Worm (Caenorhabditis elegans) whole organism, mixed stage, embryonic: Measurements from ENCODE around the gene F19F10.1.

Experiments
- M03D4.4 ChIP-seq: sonication (generic microtip); optimal IDR thresholded peaks from 2 replicates; lab custom pipeline; 2017; ENCODE audit warnings: mild to moderate bottlenecking, missing genetic modification characterization, missing compliant biosample characterization
- blmp-1 ChIP-seq: fragments of 150-350 bp; optimal IDR thresholded peaks from 2 replicates; lab custom pipeline; 2014; ENCODE audit warnings: missing biosample characterization, missing genetic modification characterization
- ceh-39 ChIP-seq: fragments of 150-350 bp; optimal IDR thresholded peaks from 2 replicates; lab custom pipeline; 2014; ENCODE audit warnings: missing biosample characterization, missing genetic modification characterization
- ceh-43 ChIP-seq: fragments of 200-800 bp; sonication (Bioruptor generic); optimal IDR thresholded peaks from 2 replicates; lab custom pipeline; 2018; ENCODE audit warnings: mild to moderate bottlenecking, missing genetic modification characterization, moderate library complexity, missing compliant biosample characterization
- ces-1 ChIP-seq: fragments of 150-350 bp; optimal IDR thresholded peaks from 2 replicates; lab custom pipeline; 2014; ENCODE audit warnings: missing biosample characterization, missing genetic modification reagents, missing genetic modification characterization
- cnd-1 ChIP-seq: fragments of 200-800 bp; sonication (Bioruptor generic); optimal IDR thresholded peaks from 2 replicates; lab custom pipeline; 2018; ENCODE audit warnings: mild to moderate bottlenecking, missing genetic modification characterization, missing compliant biosample characterization
- drap-1 ChIP-seq: fragments of 200-800 bp; sonication (Bioruptor generic); optimal IDR thresholded peaks from 3 replicates; lab custom pipeline; 2018; ENCODE audit warnings: mild to moderate bottlenecking, missing genetic modification characterization, missing compliant biosample characterization
- elt-1 ChIP-seq: sonication (generic microtip); optimal IDR thresholded peaks from 2 replicates; lab custom pipeline; 2017; ENCODE audit warnings: missing genetic modification characterization, mild to moderate bottlenecking, missing compliant biosample characterization, antibody characterized with exemption, moderate library complexity, borderline replicate concordance; ENCODE audit not compliant: insufficient read depth
- elt-3 ChIP-seq: fragments of 150-350 bp; optimal IDR thresholded peaks from 2 replicates; lab custom pipeline; 2014; ENCODE audit warnings: missing biosample characterization, missing genetic modification characterization
- flh-1 ChIP-seq: fragments of 200-800 bp; sonication (Bioruptor generic); optimal IDR thresholded peaks from 2 replicates; lab custom pipeline; 2018; ENCODE audit warnings: mild to moderate bottlenecking, missing genetic modification characterization, moderate library complexity, missing compliant biosample characterization
- ham-2 ChIP-seq: fragments of 200-800 bp; sonication (Bioruptor generic); optimal IDR thresholded peaks from 2 replicates; lab custom pipeline; 2018; ENCODE audit warnings: mild to moderate bottlenecking, missing genetic modification characterization, missing compliant biosample characterization
- hlh-1 ChIP-seq: fragments of 150-350 bp; optimal IDR thresholded peaks from 2 replicates; lab custom pipeline; 2014; ENCODE audit warnings: missing biosample characterization, missing genetic modification reagents, missing genetic modification characterization
- lin-13 ChIP-seq: fragments of 150-350 bp; optimal IDR thresholded peaks from 2 replicates; lab custom pipeline; 2014; ENCODE audit warnings: missing biosample characterization, missing genetic modification characterization
- lsy-2 ChIP-seq: fragments of 150-350 bp; optimal IDR thresholded peaks from 2 replicates; lab custom pipeline; 2014; ENCODE audit warnings: missing biosample characterization, missing genetic modification characterization
- mab-5 ChIP-seq: fragments of 150-350 bp; optimal IDR thresholded peaks from 2 replicates; lab custom pipeline; 2014; ENCODE audit warnings: missing biosample characterization, missing genetic modification characterization
- mep-1 ChIP-seq: fragments of 150-350 bp; optimal IDR thresholded peaks from 2 replicates; lab custom pipeline; 2017; ENCODE audit warnings: missing biosample characterization, missing genetic modification reagents, missing genetic modification characterization, inconsistent platforms
- mls-2 ChIP-seq: sonication (generic microtip); optimal IDR thresholded peaks from 2 replicates; lab custom pipeline; 2016; ENCODE audit warnings: mild to moderate bottlenecking, missing genetic modification characterization, moderate library complexity, missing compliant biosample characterization
- nhr-2 ChIP-seq: fragments of 150-350 bp; optimal IDR thresholded peaks from 2 replicates; lab custom pipeline; 2014; ENCODE audit warnings: missing biosample characterization, missing genetic modification characterization
- nhr-237 ChIP-seq: fragments of 150-350 bp; optimal IDR thresholded peaks from 2 replicates; lab custom pipeline; 2014; ENCODE audit warnings: missing biosample characterization, missing genetic modification characterization
- nhr-28 ChIP-seq: fragments of 150-350 bp; optimal IDR thresholded peaks from 2 replicates; lab custom pipeline; 2014; ENCODE audit warnings: missing biosample characterization, missing genetic modification characterization
- nhr-76 ChIP-seq: sonication (generic microtip); optimal IDR thresholded peaks from 2 replicates; lab custom pipeline; 2017; ENCODE audit warnings: missing biosample characterization, missing genetic modification characterization
- pha-4 ChIP-seq: fragments of 150-350 bp; optimal IDR thresholded peaks from 2 replicates; lab custom pipeline; 2018; ENCODE audit warnings: missing biosample characterization, missing genetic modification reagents, missing genetic modification characterization
- sem-2 ChIP-seq: fragments of 200-800 bp; sonication (Bioruptor generic); optimal IDR thresholded peaks from 2 replicates; lab custom pipeline; 2018; ENCODE audit warnings: mild to moderate bottlenecking, missing genetic modification characterization, missing compliant biosample characterization
- sptf-1 ChIP-seq: sonication (generic microtip); optimal IDR thresholded peaks from 2 replicates; lab custom pipeline; 2017; ENCODE audit warnings: mild to moderate bottlenecking, missing genetic modification characterization, moderate library complexity, missing compliant biosample characterization
- tbx-8 ChIP-seq: fragments of 200-800 bp; sonication (Bioruptor generic); optimal IDR thresholded peaks from 2 replicates; lab custom pipeline; 2018; ENCODE audit warnings: mild to moderate bottlenecking, missing genetic modification characterization, moderate library complexity, missing compliant biosample characterization
- unc-120 ChIP-seq: sonication (generic microtip); optimal IDR thresholded peaks from 2 replicates; lab custom pipeline; 2017; ENCODE audit warnings: missing genetic modification characterization, missing compliant biosample characterization; ENCODE audit not compliant: poor library complexity, severe bottlenecking
- unc-39 ChIP-seq: fragments of 150-350 bp; optimal IDR thresholded peaks from 2 replicates; lab custom pipeline; 2014; ENCODE audit warnings: missing biosample characterization, missing genetic modification characterization
- unc-62 ChIP-seq: fragments of 150-350 bp; optimal IDR thresholded peaks from 2 replicates; lab custom pipeline; 2014; ENCODE audit warnings: missing biosample characterization, missing genetic modification reagents, missing genetic modification characterization
- zip-8 ChIP-seq: fragments of 150-350 bp; optimal IDR thresholded peaks from 2 replicates; lab custom pipeline; 2014; ENCODE audit warnings: missing biosample characterization, missing genetic modification characterization
- ztf-11 ChIP-seq: fragments of 150-350 bp; optimal IDR thresholded peaks from 2 replicates; lab custom pipeline; 2014; ENCODE audit warnings: missing biosample characterization, missing genetic modification characterization

Gene F19F10.1

ce11 chrV:7575563-7575962 lies 12.5 kb downstream of the F19F10.1 start, which contains the start of the genes snu-66 and ints-9:
TSS of gene snu-66 (minus strand) at chrV:7575670.
TSS of gene ints-9 (plus strand) at chrV:7575802.
- TF ChIP-seq ceh-43 (no peak), ces-1 (GFP tag; lab: Kevin White, UChicago) (peak; percentile 67), hlh-1 (peak; percentile 6), tbx-8 (GFP tag; lab: Kevin White, UChicago) (no peak), elt-1 (tag; lab: Kevin White, UChicago) (no peak), pha-4 (tag; lab: Kevin White, UChicago) (peak; percentile 32), mep-1 (tag; lab: Kevin White, UChicago) (peak; percentile 13), ceh-39 (tag; lab: Kevin White, UChicago) (no peak), mab-5 (tag; lab: Kevin White, UChicago) (no peak), blmp-1 (tag; lab: Kevin White, UChicago) (no peak)

- TF ChIP-seq sem-2 (GFP tag; lab: Kevin White, UChicago) (no peak), M03D4.4 (tag; lab: Kevin White, UChicago) (no peak), lsy-2 (tag; lab: Kevin White, UChicago) (no peak), mep-1 (tag; lab: Kevin White, UChicago) (peak; percentile 53), ham-2 (no peak), ces-1 (GFP tag; lab: Kevin White, UChicago) (peak; percentile 48), pha-4 (tag; lab: Kevin White, UChicago) (peak; percentile 47), nhr-237 (tag; lab: Kevin White, UChicago) (peak; percentile 30), mab-5 (tag; lab: Kevin White, UChicago) (no peak), nhr-28 (tag; lab: Kevin White, UChicago) (no peak), mls-2 (tag; lab: Kevin White, UChicago) (no peak), nhr-2 (tag; lab: Kevin White, UChicago) (no peak), cnd-1 (tag; lab: Kevin White, UChicago) (no peak), unc-62 (GFP tag; lab: Kevin White, UChicago) (no peak), flh-1 (GFP tag; lab: Kevin White, UChicago) (no peak)
These were observed 17.3 kb downstream of the F19F10.1 start, which contains the start of gene ets-6 for ce11 chrV:7580378-7580777. TSS of gene ets-6 (minus strand) at chrV:7580546.

- TF ChIP-seq nhr-76 (tag; lab: Kevin White, UChicago) (no peak), ceh-39 (tag; lab: Kevin White, UChicago) (no peak), flh-1 (GFP tag; lab: Kevin White, UChicago) (no peak), ces-1 (GFP tag; lab: Kevin White, UChicago) (peak; percentile 20), lsy-2 (tag; lab: Kevin White, UChicago) (peak; percentile 5), lin-13 (no peak), sem-2 (GFP tag; lab: Kevin White, UChicago) (no peak), elt-1 (tag; lab: Kevin White, UChicago) (no peak), mep-1 (tag; lab: Kevin White, UChicago) (peak; percentile 52), zip-8 (no peak)
These were observed 24.6 kb downstream of the F19F10.1 start, which contains the start of the genes F19F10.11 and C50E3.5 for ce11 chrV:7587637-7588036. TSS of gene F19F10.11 (minus strand) at chrV:7587704. TSS of gene C50E3.5 (plus strand) at chrV:7587996.

ce11 chrV:7590454-7590853 lies 27.4 kb downstream of the F19F10.1 start, which contains the start of gene C50E3.6:
TSS of gene C50E3.6 (minus strand) at chrV:7590554.
- TF ChIP-seq nhr-237 (tag; lab: Kevin White, UChicago) (no peak), ceh-43 (no peak), ztf-11 (no peak), ces-1 (GFP tag; lab: Kevin White, UChicago) (no peak), sem-2 (GFP tag; lab: Kevin White, UChicago) (no peak), mab-5 (tag; lab: Kevin White, UChicago) (no peak), nhr-76 (tag; lab: Kevin White, UChicago) (no peak), unc-120 (tag; lab: Kevin White, UChicago) (no peak), zip-8 (no peak), unc-39 (tag; lab: Kevin White, UChicago) (no peak), elt-3 (tag; lab: Kevin White, UChicago) (no peak), drap-1 (GFP tag; lab: Kevin White, UChicago) (no peak), nhr-2 (tag; lab: Kevin White, UChicago) (no peak)

ce11 chrV:7595132-7595531 lies 32.1 kb downstream of the F19F10.1 start:
- TF ChIP-seq hlh-1: no peak
- TF ChIP-seq sptf-1: no peak
- no peak for TF ChIP-seq tbx-8 (GFP tag; lab: Kevin White, UChicago)
- no peak for TF ChIP-seq nhr-237 (tag; lab: Kevin White, UChicago)
- TF ChIP-seq mls-2 (tag; lab: Kevin White, UChicago): no peak
- TF ChIP-seq unc-39 (tag; lab: Kevin White, UChicago): no peak
- TF ChIP-seq elt-3 (tag; lab: Kevin White, UChicago): no peak
